Worm (Caenorhabditis elegans) whole organism, mixed stage, embryonic: ENCODE measurements around the gene C36B7.5.

ENCODE experiments used
- bed-3 ChIP-seq: fragments of 200-800 bp; sonication (Bioruptor generic); optimal IDR thresholded peaks from 3 replicates; lab custom pipeline; 2018; ENCODE audit warnings: mild to moderate bottlenecking, missing genetic modification characterization, moderate library complexity, missing compliant biosample characterization
- elt-3 ChIP-seq: fragments of 150-350 bp; optimal IDR thresholded peaks from 2 replicates; lab custom pipeline; 2014; ENCODE audit warnings: missing biosample characterization, missing genetic modification characterization
- mep-1 ChIP-seq: fragments of 150-350 bp; optimal IDR thresholded peaks from 2 replicates; lab custom pipeline; 2017; ENCODE audit warnings: missing biosample characterization, missing genetic modification reagents, missing genetic modification characterization, inconsistent platforms
- nhr-28 ChIP-seq: fragments of 150-350 bp; optimal IDR thresholded peaks from 2 replicates; lab custom pipeline; 2014; ENCODE audit warnings: missing biosample characterization, missing genetic modification characterization
- snpc-4 ChIP-seq: fragments of 150-350 bp; optimal IDR thresholded peaks from 2 replicates; lab custom pipeline; 2014; ENCODE audit warnings: missing biosample characterization, missing genetic modification characterization

ce11 chrX:7076485-7076884, 19.8 kb downstream of the C36B7.5 start:
- TF ChIP-seq nhr-28: no peak
- no peak for TF ChIP-seq bed-3
- TF ChIP-seq snpc-4 (tag; lab: Kevin White, UChicago): no peak
- TF ChIP-seq mep-1 (tag; lab: Kevin White, UChicago): no peak
- no peak for TF ChIP-seq elt-3
